Worm (Caenorhabditis elegans) whole organism, L4 larva: Measurements from ENCODE around the gene ttc-17.

Experiments
- Y5F2A.4 ChIP-seq: fragments of 200-800 bp; sonication (Bioruptor generic); optimal IDR thresholded peaks from 2 replicates; lab custom pipeline; 2018; ENCODE audit warnings: mild to moderate bottlenecking, missing genetic modification characterization, missing compliant biosample characterization
- ceh-28 ChIP-seq: fragments of 150-350 bp; optimal IDR thresholded peaks from 2 replicates; lab custom pipeline; 2014; ENCODE audit warnings: missing biosample characterization, missing genetic modification reagents, missing genetic modification characterization
- hlh-11 ChIP-seq: fragments of 200-800 bp; sonication (Bioruptor generic); optimal IDR thresholded peaks from 2 replicates; lab custom pipeline; 2018; ENCODE audit warnings: mild to moderate bottlenecking, missing genetic modification characterization, missing compliant biosample characterization
- lsy-2 ChIP-seq, 2 experiments: fragments of 150-350 bp in 1 of 2; sonication (generic microtip) in 1 of 2; optimal IDR thresholded peaks; 2 replicates each; lab custom pipeline; 2014 to 2017; ENCODE audit warnings: missing biosample characterization in 2 of 2, missing genetic modification characterization in 2 of 2
- nhr-10 ChIP-seq: fragments of 150-350 bp; optimal IDR thresholded peaks from 2 replicates; lab custom pipeline; 2014; ENCODE audit warnings: missing biosample characterization, missing genetic modification characterization
- nhr-28 ChIP-seq: fragments of 150-350 bp; optimal IDR thresholded peaks from 2 replicates; lab custom pipeline; 2014; ENCODE audit warnings: missing biosample characterization, missing genetic modification characterization
- pqm-1 ChIP-seq: sonication (generic microtip); optimal IDR thresholded peaks from 2 replicates; lab custom pipeline; 2017; ENCODE audit warnings: missing biosample characterization, missing genetic modification characterization
- snpc-4 ChIP-seq: fragments of 150-350 bp; optimal IDR thresholded peaks from 2 replicates; lab custom pipeline; 2014; ENCODE audit warnings: missing biosample characterization, missing genetic modification characterization
- unc-130 ChIP-seq: sonication (generic microtip); optimal IDR thresholded peaks from 2 replicates; lab custom pipeline; 2016; ENCODE audit warnings: missing genetic modification reagents, missing genetic modification characterization, missing compliant biosample characterization
- unc-62 ChIP-seq, 3 experiments: fragments of 150-350 bp in 1 of 3; sonication (generic microtip); optimal IDR thresholded peaks in 2 of 3; peaks in 1 of 3; 1 replicate in 1 of 3; 2 replicates in 2 of 3; lab custom pipeline; 2014 to 2017; ENCODE audit warnings: missing biosample characterization in 3 of 3, missing genetic modification characterization in 3 of 3, missing genetic modification reagents in 3 of 3, missing genotype in 1 of 3

ce11 chrV:8994272-8994671 is 37.4 kb downstream of the ttc-17 start:
- TF ChIP-seq unc-62 (GFP tag; optimal IDR thresholded peaks at IDR 0.05 in 1 of 2; lab: Kevin White, UChicago) (peak in 1 of 2 experiments; percentile 33), unc-62 (tag; optimal IDR thresholded peaks at IDR 0.05; lab: Kevin White, UChicago) (no peak), hlh-11 (tag; lab: Kevin White, UChicago) (no peak), snpc-4 (tag; lab: Kevin White, UChicago) (no peak), Y5F2A.4 (GFP tag; lab: Kevin White, UChicago) (no peak), pqm-1 (tag; lab: Kevin White, UChicago) (no peak), ceh-28 (tag; lab: Kevin White, UChicago) (no peak), lsy-2 (tag; optimal IDR thresholded peaks at IDR 0.05; lab: Kevin White, UChicago) (no peak), nhr-28 (tag; lab: Kevin White, UChicago) (peak; percentile 39), unc-130 (GFP tag; lab: Kevin White, UChicago) (no peak), nhr-10 (no peak)
